Worm (Caenorhabditis elegans) whole organism, late embryonic: ENCODE measurements around the gene enpp-1.

Experiments used
- F13H6.1 ChIP-seq: sonication (generic microtip); optimal IDR thresholded peaks from 2 replicates; lab custom pipeline; 2016; ENCODE audit warnings: missing genetic modification characterization, missing compliant biosample characterization
- Y22D7AL.16 ChIP-seq: sonication (generic microtip); optimal IDR thresholded peaks from 2 replicates; lab custom pipeline; 2016; ENCODE audit warnings: missing genetic modification characterization, missing compliant biosample characterization
- ama-1 ChIP-seq: fragments of 150-350 bp; optimal IDR thresholded peaks from 2 replicates; lab custom pipeline; 2014
- ceh-45 ChIP-seq: fragments of 200-800 bp; sonication (Bioruptor generic); IDR thresholded peaks from 2 replicates; pipeline ENCODE4 v1.3.6; 2022; ENCODE audit warnings: missing genetic modification reagents, missing genetic modification characterization, missing compliant biosample characterization
- che-1 ChIP-seq: sonication (generic microtip); optimal IDR thresholded peaks from 2 replicates; lab custom pipeline; 2016; ENCODE audit warnings: mild to moderate bottlenecking, missing genetic modification characterization, missing compliant biosample characterization
- dve-1 ChIP-seq: sonication (generic microtip); optimal IDR thresholded peaks from 2 replicates; lab custom pipeline; 2017; ENCODE audit warnings: antibody characterized with exemption, mild to moderate bottlenecking, missing genetic modification characterization, missing compliant biosample characterization
- hlh-8 ChIP-seq: sonication (generic microtip); optimal IDR thresholded peaks from 2 replicates; lab custom pipeline; 2016; ENCODE audit warnings: missing genotype, missing genetic modification characterization, missing compliant biosample characterization
- nhr-11 ChIP-seq: fragments of 150-350 bp; optimal IDR thresholded peaks from 2 replicates; lab custom pipeline; 2014; ENCODE audit warnings: missing biosample characterization, missing genetic modification characterization
- pag-3 ChIP-seq: sonication (generic microtip); optimal IDR thresholded peaks from 2 replicates; lab custom pipeline; 2016; ENCODE audit warnings: missing compliant biosample characterization, missing genetic modification characterization, borderline replicate concordance
- pax-1 ChIP-seq: fragments of 150-350 bp; optimal IDR thresholded peaks from 2 replicates; lab custom pipeline; 2014; ENCODE audit warnings: missing biosample characterization, missing genetic modification characterization
- ref-2 ChIP-seq: sonication (generic microtip); optimal IDR thresholded peaks from 2 replicates; lab custom pipeline; 2016; ENCODE audit warnings: missing genetic modification characterization, missing compliant biosample characterization
- sox-2 ChIP-seq: fragments of 200-800 bp; sonication (Bioruptor generic); IDR thresholded peaks from 2 replicates; pipeline ENCODE4 v1.3.6; 2022; ENCODE audit warnings: missing genetic modification reagents, missing genetic modification characterization, missing compliant biosample characterization
- unc-42 ChIP-seq: sonication (generic microtip); optimal IDR thresholded peaks from 2 replicates; lab custom pipeline; 2016; ENCODE audit warnings: missing genotype, missing genetic modification characterization, missing compliant biosample characterization

- TF ChIP-seq sox-2 (GFP tag; lab: Robert Waterston, UW) (no peak), nhr-11 (tag; lab: Kevin White, UChicago) (no peak), F13H6.1 (tag; lab: Kevin White, UChicago) (no peak), ama-1 (lab: Kevin White, UChicago) (no peak), hlh-8 (tag; lab: Kevin White, UChicago) (no peak), pag-3 (tag; lab: Kevin White, UChicago) (no peak), unc-42 (tag; lab: Kevin White, UChicago) (no peak), pax-1 (no peak), che-1 (tag; lab: Kevin White, UChicago) (no peak), Y22D7AL.16 (tag; lab: Kevin White, UChicago) (no peak), ceh-45 (no peak), dve-1 (tag; lab: Kevin White, UChicago) (no peak), ref-2 (no peak)
Observed at ce11 chrV:12100794-12101343, 30.4 kb upstream of the enpp-1 start, which contains the start of gene nhr-154.
